Worm (Caenorhabditis elegans): Measurements from ENCODE around the gene prdx-3.

DNA sequence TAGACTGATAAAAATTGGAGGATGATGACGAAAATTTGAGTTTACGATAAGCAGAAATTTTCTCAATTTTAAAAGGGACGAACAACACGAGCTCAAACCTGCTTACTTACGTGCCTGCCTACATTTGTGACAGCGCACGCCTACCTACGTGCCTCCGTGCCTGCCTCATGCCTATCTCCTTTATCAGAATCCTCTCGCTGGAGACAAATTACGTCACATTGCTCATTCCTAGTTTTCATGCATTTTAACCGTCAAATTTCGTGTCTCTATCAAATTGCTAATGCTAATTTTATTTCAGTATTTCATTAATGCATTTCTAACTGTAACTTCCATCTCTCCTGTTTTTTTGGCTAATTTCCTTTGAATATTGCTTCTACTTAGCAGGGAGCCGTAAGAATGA is 25.9 kb upstream of the prdx-3 start, which contains the start of gene pals-27:
- TF ChIP-seq him-1 (tag; optimal IDR thresholded peaks at IDR 0.05) (no peak), W03F9.2 (tag; optimal IDR thresholded peaks at IDR 0.05) (no peak), dao-5 (tag; optimal IDR thresholded peaks at IDR 0.05) (no peak)
